Fruit fly (Drosophila melanogaster): ENCODE data around the gene CG3662.
A peak's percentile ranks its signal among the peaks of the same experiment; 100 is the strongest.

The CG3662 gene

dm6 chr2L:817850-818249 is 3.2 kb upstream of the CG3662 start, which contains the start of gene CG15880:
TSS of gene CG15880 (minus strand) at chr2L:817950.
- TF ChIP-seq ttk (optimal IDR thresholded peaks at IDR 0.05), result no peak

- no peak for TF ChIP-seq ttk (optimal IDR thresholded peaks at IDR 0.05)
- no peak for TF ChIP-seq psq (optimal IDR thresholded peaks at IDR 0.05)
- TF ChIP-seq insv (optimal IDR thresholded peaks at IDR 0.05), result no peak
- no peak for TF ChIP-seq Sin3A (optimal IDR thresholded peaks at IDR 0.05)
- no peak for TF ChIP-seq Myc (optimal IDR thresholded peaks at IDR 0.05)
- no peak for TF ChIP-seq h (optimal IDR thresholded peaks at IDR 0.05)
These were observed 1.6 kb upstream of the CG3662 start, which contains the start of the genes PGAP2 and Clp for dm6 chr2L:819315-820032. TSS of gene PGAP2 (minus strand) at chr2L:819508. TSS of gene Clp (plus strand) at chr2L:819964.

dm6 chr2L:821986-822711 is 1.1 kb downstream of the CG3662 start:
- no peak for TF ChIP-seq Myc (optimal IDR thresholded peaks at IDR 0.05)
- no peak for TF ChIP-seq psq (optimal IDR thresholded peaks at IDR 0.05)
- no peak for TF ChIP-seq h (optimal IDR thresholded peaks at IDR 0.05)
- no peak for TF ChIP-seq ttk (optimal IDR thresholded peaks at IDR 0.05)
- no peak for TF ChIP-seq insv (optimal IDR thresholded peaks at IDR 0.05)
- no peak for TF ChIP-seq Sin3A (optimal IDR thresholded peaks at IDR 0.05)

- TF ChIP-seq h (optimal IDR thresholded peaks at IDR 0.05) (peak; percentile 41), insv (optimal IDR thresholded peaks at IDR 0.05) (no peak)
These were observed 4.7 kb downstream of the CG3662 start, which contains the start of the genes CG3862 and dock for dm6 chr2L:825768-826263. TSS of gene CG3862 (minus strand) at chr2L:825861. TSS of gene dock (plus strand) at chr2L:825969.

- TF ChIP-seq Myc (optimal IDR thresholded peaks at IDR 0.05) (no peak), ttk (optimal IDR thresholded peaks at IDR 0.05) (no peak), insv (optimal IDR thresholded peaks at IDR 0.05) (no peak), psq (optimal IDR thresholded peaks at IDR 0.05) (no peak)
These were observed 5.3 kb downstream of the CG3662 start for dm6 chr2L:826388-826787.

- TF ChIP-seq insv (optimal IDR thresholded peaks at IDR 0.05) (no peak), h (optimal IDR thresholded peaks at IDR 0.05) (no peak), ttk (optimal IDR thresholded peaks at IDR 0.05) (no peak), psq (optimal IDR thresholded peaks at IDR 0.05) (no peak), Sin3A (optimal IDR thresholded peaks at IDR 0.05) (no peak), Myc (optimal IDR thresholded peaks at IDR 0.05) (no peak)
These were observed 6.0 kb downstream of the CG3662 start for dm6 chr2L:827049-827448.

dm6 chr2L:827516-828362 is 6.7 kb downstream of the CG3662 start:
- TF ChIP-seq insv (optimal IDR thresholded peaks at IDR 0.05) (no peak), Myc (optimal IDR thresholded peaks at IDR 0.05) (no peak)

- TF ChIP-seq Sin3A (optimal IDR thresholded peaks at IDR 0.05) (no peak), psq (optimal IDR thresholded peaks at IDR 0.05) (no peak)
These were observed 16.9 kb downstream of the CG3662 start for dm6 chr2L:837989-838388.

dm6 chr2L:838786-839185 is 17.7 kb downstream of the CG3662 start:
- TF ChIP-seq psq (optimal IDR thresholded peaks at IDR 0.05), result no peak
- no peak for TF ChIP-seq h (optimal IDR thresholded peaks at IDR 0.05)
- no peak for TF ChIP-seq ttk (optimal IDR thresholded peaks at IDR 0.05)
- TF ChIP-seq insv (optimal IDR thresholded peaks at IDR 0.05), result no peak

- TF ChIP-seq insv (optimal IDR thresholded peaks at IDR 0.05) (no peak), Sin3A (optimal IDR thresholded peaks at IDR 0.05) (no peak), Myc (optimal IDR thresholded peaks at IDR 0.05) (no peak), h (optimal IDR thresholded peaks at IDR 0.05) (no peak), psq (optimal IDR thresholded peaks at IDR 0.05) (no peak), ttk (optimal IDR thresholded peaks at IDR 0.05) (no peak)
These were observed 18.9 kb downstream of the CG3662 start for dm6 chr2L:840022-840421.

dm6 chr2L:840716-841115 is 19.6 kb downstream of the CG3662 start:
- TF ChIP-seq h (optimal IDR thresholded peaks at IDR 0.05) (no peak), ttk (optimal IDR thresholded peaks at IDR 0.05) (no peak), insv (optimal IDR thresholded peaks at IDR 0.05) (no peak), psq (optimal IDR thresholded peaks at IDR 0.05) (no peak), Myc (optimal IDR thresholded peaks at IDR 0.05) (no peak), Sin3A (optimal IDR thresholded peaks at IDR 0.05) (no peak)

- TF ChIP-seq Sin3A (optimal IDR thresholded peaks at IDR 0.05), result no peak
- no peak for TF ChIP-seq ttk (optimal IDR thresholded peaks at IDR 0.05)
- TF ChIP-seq psq (optimal IDR thresholded peaks at IDR 0.05), result no peak
- TF ChIP-seq insv (optimal IDR thresholded peaks at IDR 0.05), result no peak
- no peak for TF ChIP-seq h (optimal IDR thresholded peaks at IDR 0.05)
- TF ChIP-seq Myc (optimal IDR thresholded peaks at IDR 0.05), result no peak
These were observed 20.6 kb downstream of the CG3662 start for dm6 chr2L:841708-842107.

Measured in Kc167 (cell line).